Worm (Caenorhabditis elegans) whole organism, L4/young adult: ENCODE data around the gene F07C3.2.

Experiments used
- dao-5 ChIP-seq: sonication (generic microtip); optimal IDR thresholded peaks from 2 replicates; lab custom pipeline; 2016; ENCODE audit warnings: missing genotype, missing genetic modification characterization, moderate library complexity, missing compliant biosample characterization
- him-1 ChIP-seq: sonication (generic microtip); optimal IDR thresholded peaks from 2 replicates; lab custom pipeline; 2016; ENCODE audit warnings: missing genotype, missing genetic modification reagents, missing genetic modification characterization, missing compliant biosample characterization

ce11 chrV:9221566-9221965, 4.3 kb upstream of the F07C3.2 start, which contains the start of gene grd-6:
- no peak for TF ChIP-seq dao-5
- TF ChIP-seq him-1 (tag; lab: Kevin White, UChicago): no peak
